Fruit fly (Drosophila melanogaster): ENCODE data around the gene CG43102.

DNA sequence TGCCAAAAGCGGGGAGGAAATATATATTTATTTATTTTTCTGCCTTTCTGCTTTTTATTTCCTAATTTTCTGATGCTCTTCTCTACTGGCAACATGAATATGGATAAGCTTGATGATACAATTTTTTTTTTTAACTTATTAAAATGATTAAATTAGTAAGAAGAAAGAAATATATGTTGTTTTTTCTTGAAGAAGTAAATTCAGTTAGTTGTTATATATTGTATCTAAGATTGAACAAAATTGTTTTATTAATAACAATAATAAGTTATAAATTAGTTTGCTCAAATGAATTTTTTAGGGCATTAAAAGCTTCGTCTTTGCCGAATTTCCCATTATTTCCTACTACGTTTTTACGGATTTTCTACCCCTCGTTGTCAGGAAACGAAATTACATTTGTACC lies 36.2 kb upstream of the CG43102 start:
- TF ChIP-seq CG8478 (optimal IDR thresholded peaks at IDR 0.05), result no peak
- TF ChIP-seq CTCF (optimal IDR thresholded peaks at IDR 0.05), result no peak

Measured in S2 (cell line).